Worm (Caenorhabditis elegans) whole organism, late embryonic: ENCODE measurements around the gene sucl-1.

Source experiments
- C08G9.2 ChIP-seq: sonication (generic microtip); optimal IDR thresholded peaks from 2 replicates; lab custom pipeline; 2016; ENCODE audit warnings: mild to moderate bottlenecking, missing genetic modification characterization, moderate library complexity, missing compliant biosample characterization
- che-1 ChIP-seq: sonication (generic microtip); optimal IDR thresholded peaks from 2 replicates; lab custom pipeline; 2016; ENCODE audit warnings: mild to moderate bottlenecking, missing genetic modification characterization, missing compliant biosample characterization
- elt-2 ChIP-seq: sonication (generic microtip); optimal IDR thresholded peaks from 2 replicates; lab custom pipeline; 2016; ENCODE audit warnings: missing genetic modification reagents, missing genetic modification characterization, missing compliant biosample characterization
- npax-4 ChIP-seq: sonication (generic microtip); optimal IDR thresholded peaks from 2 replicates; lab custom pipeline; 2016; ENCODE audit warnings: missing genetic modification characterization, missing compliant biosample characterization

DNA sequence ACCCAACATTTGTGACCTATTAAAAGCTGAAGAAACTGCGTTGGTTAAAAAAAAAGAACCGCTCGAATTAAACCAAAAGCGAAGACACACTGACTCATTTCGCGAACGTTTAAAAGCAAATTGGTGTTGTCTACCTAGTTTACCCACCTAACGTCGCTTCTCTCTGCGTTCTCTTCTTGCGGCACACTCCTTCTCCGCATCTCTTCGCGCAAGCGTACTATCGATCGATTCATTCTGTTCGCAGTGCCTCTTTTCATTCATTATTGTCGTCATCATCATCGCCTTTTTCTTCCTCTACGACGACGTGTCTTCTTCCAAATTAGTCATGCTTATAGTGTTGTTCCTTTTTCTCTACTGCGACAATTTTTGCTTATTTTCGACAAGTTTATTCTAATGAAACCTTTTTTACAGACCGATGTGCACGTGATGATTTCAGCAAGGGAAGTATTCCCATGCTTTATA is 42.6 kb upstream of the sucl-1 start, which contains the start of gene atrn-1:
- TF ChIP-seq che-1 (no peak), npax-4 (tag; lab: Kevin White, UChicago) (no peak), C08G9.2 (no peak), elt-2 (no peak)
